Worm (Caenorhabditis elegans) whole organism, L3 larva: Measurements from ENCODE around the gene rod-1.

Source experiments
- fkh-2 ChIP-seq: fragments of 150-350 bp; optimal IDR thresholded peaks from 2 replicates; lab custom pipeline; 2014; ENCODE audit warnings: missing biosample characterization, missing genetic modification reagents, missing genetic modification characterization
- nfya-1 ChIP-seq: sonication (generic microtip); optimal IDR thresholded peaks from 2 replicates; lab custom pipeline; 2017; ENCODE audit warnings: missing genetic modification characterization, mild to moderate bottlenecking, missing compliant biosample characterization, antibody characterized with exemption, moderate library complexity; ENCODE audit not compliant: insufficient read depth
- tbx-2 ChIP-seq: sonication (generic microtip); optimal IDR thresholded peaks from 2 replicates; lab custom pipeline; 2016; ENCODE audit warnings: mild to moderate bottlenecking, missing genetic modification characterization, missing compliant biosample characterization
- unc-39 ChIP-seq: sonication (generic microtip); optimal IDR thresholded peaks from 4 replicates; lab custom pipeline; 2017; ENCODE audit warnings: missing biosample characterization, missing genetic modification characterization

DNA sequence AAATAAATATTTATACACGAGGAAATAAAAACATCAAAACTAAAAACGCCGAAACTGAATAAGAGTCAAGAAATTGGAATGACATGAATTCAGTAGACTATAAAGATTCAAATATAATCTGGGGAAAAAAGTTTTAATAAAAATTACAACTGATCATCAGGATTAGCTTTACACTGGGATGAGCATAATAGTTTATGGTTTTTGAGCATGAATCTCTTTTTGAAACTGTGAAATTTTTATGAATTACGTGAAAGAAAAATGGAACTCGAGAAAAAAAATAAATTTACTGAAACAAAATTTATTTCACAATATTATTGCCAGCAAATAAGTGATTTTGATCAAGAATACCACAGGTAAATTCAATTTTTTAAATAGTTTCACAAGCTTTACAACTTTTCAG lies 30.7 kb upstream of the rod-1 start, which contains the start of gene B0496.2:
- no peak for TF ChIP-seq nfya-1 (tag; lab: Kevin White, UChicago)
- no peak for TF ChIP-seq unc-39 (tag; lab: Kevin White, UChicago)
- no peak for TF ChIP-seq fkh-2
- no peak for TF ChIP-seq tbx-2 (tag; lab: Kevin White, UChicago)
